Fruit fly (Drosophila melanogaster) whole organism, prepupa: ENCODE measurements around the gene CG6908.

Experiments used
- CG11762 ChIP-seq: fragments of 200-800 bp; sonication (Bioruptor generic); optimal IDR thresholded peaks from 3 replicates; lab custom pipeline; 2016; ENCODE audit warnings: missing biosample characterization, missing genetic modification characterization; ENCODE audit not compliant: insufficient read depth
- CG3032 ChIP-seq: fragments of 200-800 bp; optimal IDR thresholded peaks from 2 replicates; lab custom pipeline; 2019; ENCODE audit warnings: missing biosample characterization, mild to moderate bottlenecking, missing genetic modification characterization, moderate library complexity
- CG31627 ChIP-seq: fragments of 200-800 bp; sonication (Bioruptor generic); optimal IDR thresholded peaks from 3 replicates; lab custom pipeline; 2016; ENCODE audit warnings: missing biosample characterization, missing genetic modification characterization
- CG8119 ChIP-seq: fragments of 200-800 bp; sonication (Bioruptor generic); IDR thresholded peaks from 3 replicates; pipeline ENCODE4 v1.3.6; 2022; ENCODE audit warnings: missing biosample characterization, missing genetic modification characterization
- Hr39 ChIP-seq: fragments of 200-800 bp; sonication (Bioruptor generic); optimal IDR thresholded peaks from 2 replicates; lab custom pipeline; 2016; ENCODE audit warnings: missing biosample characterization, missing genetic modification characterization
- Lpt ChIP-seq: fragments of 200-800 bp; sonication (Bioruptor generic); optimal IDR thresholded peaks from 3 replicates; lab custom pipeline; 2016; ENCODE audit warnings: missing biosample characterization, missing genetic modification characterization
- Met ChIP-seq: fragments of 200-800 bp; sonication (Bioruptor generic); optimal IDR thresholded peaks from 3 replicates; lab custom pipeline; 2016; ENCODE audit warnings: missing biosample characterization, missing genetic modification characterization
- acj6 ChIP-seq: fragments of 200-800 bp; sonication (Bioruptor generic); optimal IDR thresholded peaks from 3 replicates; lab custom pipeline; 2016; ENCODE audit warnings: missing biosample characterization, missing genetic modification characterization
- fd85E ChIP-seq: fragments of 200-800 bp; sonication (Bioruptor generic); optimal IDR thresholded peaks from 3 replicates; lab custom pipeline; 2016; ENCODE audit warnings: missing biosample characterization, missing genetic modification characterization
- net ChIP-seq: fragments of 200-800 bp; sonication (Bioruptor generic); optimal IDR thresholded peaks from 3 replicates; lab custom pipeline; 2016; ENCODE audit warnings: missing biosample characterization, missing genetic modification characterization
- salr ChIP-seq, 2 experiments: fragments of 200-800 bp; sonication (Bioruptor generic); optimal IDR thresholded peaks; 3 replicates each; lab custom pipeline; 2016 to 2018; ENCODE audit warnings: missing biosample characterization in 2 of 2, missing genetic modification characterization in 2 of 2, mild to moderate bottlenecking in 1 of 2
- spab ChIP-seq: fragments of 200-800 bp; sonication (Bioruptor generic); optimal IDR thresholded peaks from 2 replicates; lab custom pipeline; 2017; ENCODE audit warnings: missing biosample characterization, mild to moderate bottlenecking, missing genetic modification characterization, missing genetic modification reagents

dm6 chr3R:11655873-11656374 is 33.9 kb downstream of the CG6908 start, which contains the start of gene CG42327:
- TF ChIP-seq fd85E (GFP tag; lab: Kevin White, UChicago) (peak; percentile 80), CG31627 (GFP tag; lab: Kevin White, UChicago) (peak; percentile 90), Lpt (GFP tag; lab: Kevin White, UChicago) (peak; percentile 98), CG3032 (tag; lab: Kevin White, UChicago) (peak; percentile 88), acj6 (GFP tag; lab: Kevin White, UChicago) (peak; percentile 96), CG8119 (GFP tag; lab: Robert Waterston, UW) (peak; percentile 99), net (GFP tag; lab: Kevin White, UChicago) (peak; percentile 98), Hr39 (GFP tag; lab: Kevin White, UChicago) (peak; percentile 86), CG11762 (GFP tag; lab: Kevin White, UChicago) (peak; percentile 94), spab (peak; percentile 90), salr (GFP tag; optimal IDR thresholded peaks at IDR 0.05; lab: Kevin White, UChicago) (peak; percentile 85 to 95), Met (GFP tag; lab: Kevin White, UChicago) (peak; percentile 94)
